Fruit fly (Drosophila melanogaster) whole organism, wandering third instar larva: ENCODE measurements around the gene Oga.
A peak's percentile ranks its signal among the peaks of the same experiment; 100 is the strongest.

Source experiments
- Dfd ChIP-seq: fragments of >200 bp; optimal IDR thresholded peaks from 2 replicates; lab custom pipeline; 2017; ENCODE audit warnings: missing biosample characterization, missing genetic modification characterization
- GATAd ChIP-seq: sonication (Bioruptor generic); optimal IDR thresholded peaks from 2 replicates; lab custom pipeline; 2016; ENCODE audit warnings: missing biosample characterization, missing genetic modification characterization
- HLH106 ChIP-seq: fragments of 200-800 bp; optimal IDR thresholded peaks from 3 replicates; lab custom pipeline; 2019; ENCODE audit warnings: missing biosample characterization, mild to moderate bottlenecking, missing genetic modification characterization, moderate library complexity
- Hr78 ChIP-seq: fragments of >200 bp; optimal IDR thresholded peaks from 2 replicates; lab custom pipeline; 2017; ENCODE audit warnings: missing biosample characterization, missing genetic modification characterization
- Myc ChIP-seq: fragments of >200 bp; optimal IDR thresholded peaks from 2 replicates; lab custom pipeline; 2017
- OdsH ChIP-seq: fragments of 200-800 bp; sonication (Bioruptor generic); optimal IDR thresholded peaks from 2 replicates; lab custom pipeline; 2016; ENCODE audit warnings: missing biosample characterization, mild to moderate bottlenecking, missing genetic modification characterization
- dl ChIP-seq, 2 experiments: fragments of 175-275, 200-275 bp in 1 of 2; fragments of 200-275 bp in 1 of 2; sonication (Bioruptor generic); optimal IDR thresholded peaks; lab custom pipeline; 2018; ENCODE audit warnings: mild to moderate bottlenecking in 2 of 2, missing biosample characterization in 2 of 2, missing genetic modification characterization in 2 of 2, moderate library complexity in 2 of 2; ENCODE audit not compliant: partially characterized antibody in 2 of 2, insufficient read depth in 1 of 2
- foxo ChIP-seq, 2 experiments: fragments of 200-800 bp; sonication (Bioruptor generic); optimal IDR thresholded peaks; 2 replicates in 1 of 2; 3 replicates in 1 of 2; lab custom pipeline; 2016 to 2017; ENCODE audit warnings: missing biosample characterization in 2 of 2, missing genetic modification characterization in 2 of 2
- psq ChIP-seq: fragments of 200-800 bp; sonication (Bioruptor generic); optimal IDR thresholded peaks from 3 replicates; lab custom pipeline; 2017; ENCODE audit warnings: missing biosample characterization, mild to moderate bottlenecking, missing genetic modification characterization, moderate library complexity

dm6 chr3R:21190797-21191401 lies 28.0 kb upstream of the Oga start:
- no peak for TF ChIP-seq HLH106 (tag; lab: Kevin White, UChicago)
- TF ChIP-seq Dfd (GFP tag; lab: Kevin White, UChicago): no peak
- TF ChIP-seq dl (GFP tag; optimal IDR thresholded peaks at IDR 0.05; lab: Kevin White, UChicago; ENCODE audit: insufficient read depth in 1 of 2, partially characterized antibody in 2 of 2): peak in 1 of 2 experiments; percentile 55
- TF ChIP-seq foxo (GFP tag; optimal IDR thresholded peaks at IDR 0.05; lab: Kevin White, UChicago): no peak
- no peak for TF ChIP-seq GATAd (GFP tag; lab: Kevin White, UChicago)
- TF ChIP-seq OdsH (GFP tag; lab: Kevin White, UChicago): no peak
- TF ChIP-seq psq (GFP tag; lab: Kevin White, UChicago): peak; percentile 65
- TF ChIP-seq Hr78 (GFP tag; lab: Kevin White, UChicago): no peak
- TF ChIP-seq Myc: no peak
